Fruit fly (Drosophila melanogaster) ovary, adult (tissue): ENCODE results near the gene Indy.

Experiments
- CG17801 ChIP-seq: fragments of 200-800 bp; optimal IDR thresholded peaks from 2 replicates; lab custom pipeline; 2019; ENCODE audit warnings: missing biosample characterization, mild to moderate bottlenecking, missing genetic modification characterization, moderate library complexity; ENCODE audit not compliant: partially characterized antibody

Indy gene

dm6 chr3L:18823870-18824561 is 22.1 kb downstream of the Indy start:
- no peak for TF ChIP-seq CG17801

- no peak for TF ChIP-seq CG17801
Observed at dm6 chr3L:18823221-18823514, 22.9 kb downstream of the Indy start.

dm6 chr3L:18822450-18823220 is 23.4 kb downstream of the Indy start, which contains the start of gene Cat:
Gene Cat (plus strand): TSS chr3L:18822604.
- peak; percentile 100 for TF ChIP-seq CG17801

dm6 chr3L:18822049-18822448 is 24.0 kb downstream of the Indy start:
- no peak for TF ChIP-seq CG17801

- TF ChIP-seq CG17801 = peak; percentile 14
Observed at dm6 chr3L:18820638-18821382, 25.3 kb downstream of the Indy start, which contains the start of the genes CG14073 and HipHop. Gene CG14073 (minus strand): TSS chr3L:18820675. Gene HipHop (plus strand): TSS chr3L:18821171.

- TF ChIP-seq CG17801 = no peak
Observed at dm6 chr3L:18819887-18820637, 26.0 kb downstream of the Indy start.

dm6 chr3L:18819262-18819886 is 26.7 kb downstream of the Indy start:
- no peak for TF ChIP-seq CG17801

dm6 chr3L:18817264-18817894 is 28.7 kb downstream of the Indy start:
- TF ChIP-seq CG17801 = no peak

dm6 chr3L:18816719-18817118 is 29.3 kb downstream of the Indy start:
- TF ChIP-seq CG17801 = no peak

- no peak for TF ChIP-seq CG17801
Observed at dm6 chr3L:18816176-18816575, 29.9 kb downstream of the Indy start.

- peak; percentile 43 for TF ChIP-seq CG17801
Observed at dm6 chr3L:18813963-18814647, 32.0 kb downstream of the Indy start.

dm6 chr3L:18812141-18812736 is 33.8 kb downstream of the Indy start:
- no peak for TF ChIP-seq CG17801

- TF ChIP-seq CG17801 = peak; percentile 32
Observed at dm6 chr3L:18810469-18810868, 35.6 kb downstream of the Indy start.

- no peak for TF ChIP-seq CG17801
Observed at dm6 chr3L:18809067-18809466, 37.0 kb downstream of the Indy start.
